Worm (Caenorhabditis elegans): ENCODE measurements around the gene srbc-24.

The srbc-24 gene

DNA sequence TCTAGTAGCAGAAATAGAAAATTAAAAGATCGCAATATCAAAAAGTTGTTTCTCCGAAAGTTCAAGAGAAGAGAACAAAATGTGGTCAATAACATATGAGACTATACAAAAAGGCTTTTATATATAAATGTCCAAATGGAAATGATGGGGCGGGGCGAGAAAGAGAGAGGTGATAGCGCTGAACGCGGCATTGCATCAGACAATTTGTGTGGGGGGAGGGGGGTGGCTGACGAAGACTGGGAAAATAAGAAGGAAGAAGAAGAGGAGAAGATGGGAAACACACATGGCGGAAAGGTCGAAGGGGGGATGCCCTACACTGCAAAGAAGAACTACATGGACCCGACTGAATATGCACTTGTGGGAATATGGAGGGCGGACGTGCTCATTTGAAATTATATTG lies 16.2 kb upstream of the srbc-24 start:
- TF ChIP-seq mes-2 (tag; optimal IDR thresholded peaks at IDR 0.05; ENCODE audit: poor library complexity, severe bottlenecking) = peak; percentile 40
- 0 out of 2 replicates have a peak, but pooled peaks have one; percentile 8 for TF ChIP-seq ZK337.2 (GFP tag; IDR thresholded peaks at IDR 0.05)
- no peak for TF ChIP-seq nhr-10 (tag; optimal IDR thresholded peaks at IDR 0.05)
- TF ChIP-seq ctbp-1 (GFP tag; IDR thresholded peaks at IDR 0.05) = peak; percentile 24; the same call in 1 of the 2 replicates
- peak; percentile 95 for TF ChIP-seq mxl-3 (GFP tag; optimal IDR thresholded peaks at IDR 0.05)
- TF ChIP-seq aly-2 (tag; optimal IDR thresholded peaks at IDR 0.05) = no peak
- peak in 1 of 2 experiments; percentile 68 for TF ChIP-seq mdl-1 (tag; optimal IDR thresholded peaks at IDR 0.05)
- peak; percentile 63 for TF ChIP-seq nhr-28 (tag; optimal IDR thresholded peaks at IDR 0.05)
- TF ChIP-seq nhr-42 (GFP tag; IDR thresholded peaks at IDR 0.05) = no peak
- no peak for TF ChIP-seq lim-7 (GFP tag; IDR thresholded peaks at IDR 0.05)
- TF ChIP-seq T20F7.1 (GFP tag; optimal IDR thresholded peaks at IDR 0.05) = no peak
- TF ChIP-seq aha-1 (tag) = peak; percentile 60
- peak; percentile 34; the same call in 1 of the 2 replicates for TF ChIP-seq hmg-1.1 (GFP tag; IDR thresholded peaks at IDR 0.05)
- TF ChIP-seq hlh-11 (tag; optimal IDR thresholded peaks at IDR 0.05) = peak; percentile 61
- peak; percentile 4 for TF ChIP-seq dve-1 (tag; optimal IDR thresholded peaks at IDR 0.05; ENCODE audit: insufficient read depth)
- TF ChIP-seq dpl-1 (GFP tag; optimal IDR thresholded peaks at IDR 0.05) = peak; percentile 18
- TF ChIP-seq hif-1 (tag; optimal IDR thresholded peaks at IDR 0.05) = peak in 1 of 2 experiments; percentile 7
- peak; percentile 36 for TF ChIP-seq mep-1 (tag; optimal IDR thresholded peaks at IDR 0.05)
- TF ChIP-seq daf-8 (GFP tag; IDR thresholded peaks at IDR 0.05) = no peak
- peak; percentile 45; the same call in 1 of the 2 replicates for TF ChIP-seq arid-1 (GFP tag; conservative IDR thresholded peaks at IDR 0.05)
- 0 out of 2 replicates have a peak, but pooled peaks have one; percentile 27 for TF ChIP-seq set-16 (GFP tag; IDR thresholded peaks at IDR 0.05)
- TF ChIP-seq hlh-30 (tag; optimal IDR thresholded peaks at IDR 0.05; ENCODE audit: insufficient read depth) = peak; percentile 55
- TF ChIP-seq lsy-2 (tag; optimal IDR thresholded peaks at IDR 0.05) = peak in 1 of 2 experiments; percentile 13
- TF ChIP-seq gei-8 (GFP tag; optimal IDR thresholded peaks at IDR 0.05) = no peak
- peak; percentile 69 for TF ChIP-seq nhr-11 (tag; optimal IDR thresholded peaks at IDR 0.05)
- peak; percentile 52 for TF ChIP-seq dmd-6 (GFP tag; IDR thresholded peaks at IDR 0.05)

DNA sequence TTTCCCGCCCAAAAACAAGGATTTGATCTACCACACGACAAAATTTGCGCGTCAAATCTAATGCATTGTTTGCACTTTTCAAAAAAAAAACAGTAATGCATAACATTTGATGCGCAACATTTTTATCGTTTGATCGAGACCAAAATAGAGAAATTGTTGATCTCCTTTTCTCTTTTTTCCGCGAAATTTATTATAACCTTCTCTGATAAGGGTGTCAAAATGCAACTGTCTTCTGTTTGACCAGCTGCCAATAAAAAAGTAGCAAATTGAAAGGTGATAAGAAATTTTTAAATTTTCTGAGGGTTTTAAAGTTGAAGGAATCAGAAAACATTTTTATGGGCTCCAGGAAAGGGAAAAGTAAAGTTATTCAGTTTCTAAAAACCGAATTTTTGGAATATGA lies 14.5 kb upstream of the srbc-24 start:
- TF ChIP-seq daf-16 (GFP tag; optimal IDR thresholded peaks at IDR 0.05) = no peak
- peak; percentile 37 for TF ChIP-seq daf-16 (tag; optimal IDR thresholded peaks at IDR 0.05)
- no peak for TF ChIP-seq daf-8 (GFP tag; IDR thresholded peaks at IDR 0.05)
- no peak for TF ChIP-seq nhr-11 (tag; optimal IDR thresholded peaks at IDR 0.05)
- peak; percentile 62 for TF ChIP-seq dmd-6 (GFP tag; IDR thresholded peaks at IDR 0.05)

DNA sequence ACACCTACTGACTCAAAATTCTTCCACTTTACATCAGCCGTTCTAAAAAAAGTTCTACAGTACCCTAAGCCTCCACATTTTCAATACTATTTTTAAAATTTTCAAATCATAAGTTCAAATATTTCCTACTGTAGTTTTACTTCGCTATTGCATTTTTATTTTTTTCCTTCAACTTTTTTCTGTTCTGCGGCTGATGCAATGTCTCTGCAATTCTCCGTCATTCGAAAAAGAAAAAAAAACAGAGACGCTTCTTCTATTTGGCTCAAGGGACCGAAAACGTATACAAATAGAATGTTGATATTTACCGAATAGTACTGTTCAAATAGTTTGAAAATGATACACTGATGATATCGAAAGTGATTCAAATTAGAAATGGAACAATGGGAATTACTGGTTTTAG lies 13.3 kb upstream of the srbc-24 start:
- TF ChIP-seq F49E8.2 (tag; optimal IDR thresholded peaks at IDR 0.05; ENCODE audit: borderline replicate concordance) (no peak), nhr-28 (tag; optimal IDR thresholded peaks at IDR 0.05) (peak; percentile 12), Y105C5A.15 (GFP tag; IDR thresholded peaks at IDR 0.05) (no peak), nhr-11 (tag; optimal IDR thresholded peaks at IDR 0.05) (peak; percentile 43), Y75B8A.6 (GFP tag; IDR thresholded peaks at IDR 0.05) (no peak), unc-39 (tag; optimal IDR thresholded peaks at IDR 0.05) (no peak), gei-8 (GFP tag; optimal IDR thresholded peaks at IDR 0.05) (no peak), unc-62 (GFP tag; optimal IDR thresholded peaks at IDR 0.05 in 1 of 2) (peak in 1 of 2 experiments; percentile 42), unc-62 (tag; optimal IDR thresholded peaks at IDR 0.05) (no peak), ces-1 (GFP tag; optimal IDR thresholded peaks at IDR 0.05) (no peak), F44E2.7 (GFP tag; IDR thresholded peaks at IDR 0.05) (no peak), nhr-76 (tag; optimal IDR thresholded peaks at IDR 0.05) (no peak), lsy-2 (tag; optimal IDR thresholded peaks at IDR 0.05) (no peak), nhr-41 (GFP tag; IDR thresholded peaks at IDR 0.05) (no peak), hlh-11 (tag; optimal IDR thresholded peaks at IDR 0.05) (no peak), ceh-20 (GFP tag; IDR thresholded peaks at IDR 0.05) (no peak)

Data from whole organism, L4 larva.